Worm (Caenorhabditis elegans) whole organism, L1 larva: Measurements from ENCODE around the gene rcs-1.

Source experiments
- C34B4.2 ChIP-seq: sonication (generic microtip); optimal IDR thresholded peaks from 2 replicates; lab custom pipeline; 2017; ENCODE audit warnings: mild to moderate bottlenecking, missing genetic modification characterization, missing compliant biosample characterization
- alr-1 ChIP-seq: fragments of 200-800 bp; sonication (Bioruptor generic); optimal IDR thresholded peaks from 2 replicates; lab custom pipeline; 2018; ENCODE audit warnings: borderline replicate concordance, mild to moderate bottlenecking, missing genetic modification characterization, missing compliant biosample characterization
- ama-1 ChIP-seq: fragments of 150-350 bp; optimal IDR thresholded peaks from 2 replicates; lab custom pipeline; 2014
- fkh-10 ChIP-seq: sonication (generic microtip); optimal IDR thresholded peaks from 2 replicates; lab custom pipeline; 2017; ENCODE audit warnings: missing biosample characterization, missing genetic modification reagents, missing genetic modification characterization
- isw-1 ChIP-seq: fragments of 200-800 bp; sonication (Bioruptor generic); IDR thresholded peaks from 2 replicates; pipeline ENCODE4 v1.3.6; 2022; ENCODE audit warnings: missing genetic modification characterization, missing compliant biosample characterization
- lin-13 ChIP-seq: fragments of 150-350 bp; optimal IDR thresholded peaks from 2 replicates; lab custom pipeline; 2014; ENCODE audit warnings: missing biosample characterization, missing genetic modification reagents, missing genetic modification characterization
- mep-1 ChIP-seq: fragments of 150-350 bp; optimal IDR thresholded peaks from 2 replicates; lab custom pipeline; 2014; ENCODE audit warnings: missing biosample characterization, missing genetic modification characterization

ce11 chrX:8869112-8869675, 40.9 kb upstream of the rcs-1 start, which contains the start of the genes ubc-22 and ubc-21:
- no peak for TF ChIP-seq lin-13 (GFP tag; lab: Kevin White, UChicago)
- TF ChIP-seq ama-1 (lab: Kevin White, UChicago) = no peak
- TF ChIP-seq alr-1 = no peak
- no peak for TF ChIP-seq mep-1
- TF ChIP-seq C34B4.2 (tag; lab: Kevin White, UChicago) = no peak
- no peak for TF ChIP-seq isw-1
- peak; percentile 10 for TF ChIP-seq fkh-10
